Fruit fly (Drosophila melanogaster): ENCODE data around the gene ifc.
A peak's percentile ranks its signal among the peaks of the same experiment; 100 is the strongest.

The ifc gene

DNA sequence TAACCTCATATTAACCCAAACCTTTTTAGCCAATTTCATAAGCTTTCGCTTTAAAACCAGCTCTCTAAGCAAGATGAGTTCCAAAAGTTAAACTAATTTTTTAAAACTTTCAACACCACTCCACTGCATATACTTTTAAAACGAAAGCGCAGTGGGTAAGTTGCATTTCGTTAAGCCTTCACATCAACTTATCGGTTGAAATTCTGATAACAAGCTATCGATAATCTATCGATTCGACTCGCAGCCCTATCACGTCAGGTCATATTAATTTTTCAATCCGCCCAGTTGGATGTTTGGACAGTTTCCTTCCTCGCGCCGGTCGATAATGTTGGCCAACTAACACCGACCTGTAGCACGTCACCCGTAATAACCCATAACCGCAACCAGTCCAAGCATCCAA lies at the start of gene ifc (continued):
- no peak for TF ChIP-seq CG31441 (GFP tag; IDR thresholded peaks at IDR 0.05)
- peak; percentile 89 for TF ChIP-seq CG13894 (tag; optimal IDR thresholded peaks at IDR 0.05)
- TF ChIP-seq Eip74EF (GFP tag; optimal IDR thresholded peaks at IDR 0.05) = peak in 1 of 2 experiments; percentile 53
- no peak for TF ChIP-seq cg (GFP tag; optimal IDR thresholded peaks at IDR 0.05)
- peak; percentile 69 for TF ChIP-seq grau (tag; optimal IDR thresholded peaks at IDR 0.05)
- peak; percentile 93 for TF ChIP-seq Lhr (GFP tag; optimal IDR thresholded peaks at IDR 0.05)
- TF ChIP-seq fd3F (GFP tag; optimal IDR thresholded peaks at IDR 0.05) = peak; percentile 22
- peak; percentile 39 for TF ChIP-seq Bdp1 (GFP tag; optimal IDR thresholded peaks at IDR 0.05)
- TF ChIP-seq dimm (GFP tag; IDR thresholded peaks at IDR 0.05) = no peak
- TF ChIP-seq CkIIα-i1 (GFP tag; IDR thresholded peaks at IDR 0.05) = no peak
- peak; percentile 69 for TF ChIP-seq HmgD (GFP tag; optimal IDR thresholded peaks at IDR 0.05)
- TF ChIP-seq Hr3 (GFP tag; optimal IDR thresholded peaks at IDR 0.05) = peak; percentile 30
- peak; percentile 18 for TF ChIP-seq kah (GFP tag; optimal IDR thresholded peaks at IDR 0.05)
- TF ChIP-seq Antp (GFP tag; optimal IDR thresholded peaks at IDR 0.05) = peak; percentile 57
- no peak for TF ChIP-seq CG16779 (GFP tag; IDR thresholded peaks at IDR 0.05)
- TF ChIP-seq Mes4 (GFP tag; optimal IDR thresholded peaks at IDR 0.05) = peak; percentile 30
- TF ChIP-seq CG12155 (GFP tag; optimal IDR thresholded peaks at IDR 0.05) = peak; percentile 37
- no peak for TF ChIP-seq H2.0 (GFP tag; IDR thresholded peaks at IDR 0.05)
- peak; percentile 53 for TF ChIP-seq fu2 (GFP tag; optimal IDR thresholded peaks at IDR 0.05)
- no peak for TF ChIP-seq CG7745 (tag; optimal IDR thresholded peaks at IDR 0.05)
- peak; percentile 17 for TF ChIP-seq caup (GFP tag; optimal IDR thresholded peaks at IDR 0.05; ENCODE audit: severe bottlenecking)
- no peak for TF ChIP-seq ap (GFP tag; IDR thresholded peaks at IDR 0.05)
- peak; percentile 61 for TF ChIP-seq CG4617 (GFP tag; optimal IDR thresholded peaks at IDR 0.05; ENCODE audit: borderline replicate concordance)
- peak; percentile 90 for TF ChIP-seq sens (GFP tag)
- TF ChIP-seq CG7556 (GFP tag; optimal IDR thresholded peaks at IDR 0.05) = no peak
- peak; percentile 33 for TF ChIP-seq CG34376 (GFP tag; optimal IDR thresholded peaks at IDR 0.05)
- peak; percentile 83 for TF ChIP-seq BEAF-32 (GFP tag; optimal IDR thresholded peaks at IDR 0.05)
- TF ChIP-seq CG18599 (GFP tag; optimal IDR thresholded peaks at IDR 0.05) = peak; percentile 52
- peak; percentile 20 for TF ChIP-seq CTCF (GFP tag; optimal IDR thresholded peaks at IDR 0.05)
- TF ChIP-seq HLH4C (GFP tag; IDR thresholded peaks at IDR 0.05; ENCODE audit: partially characterized antibody) = no peak
- peak; percentile 20 for TF ChIP-seq CG10209 (GFP tag; optimal IDR thresholded peaks at IDR 0.05)
- TF ChIP-seq CG13287 (GFP tag; IDR thresholded peaks at IDR 0.05; ENCODE audit: partially characterized antibody) = no peak
- TF ChIP-seq Awh (GFP tag; IDR thresholded peaks at IDR 0.05) = no peak
- TF ChIP-seq CG9797 (GFP tag; optimal IDR thresholded peaks at IDR 0.05) = peak; percentile 94
- TF ChIP-seq lilli (GFP tag; optimal IDR thresholded peaks at IDR 0.05) = peak; percentile 76
- no peak for TF ChIP-seq ham (GFP tag; IDR thresholded peaks at IDR 0.05)
- no peak for TF ChIP-seq Hr39 (optimal IDR thresholded peaks at IDR 0.05)
- TF ChIP-seq Mad (GFP tag; optimal IDR thresholded peaks at IDR 0.05) = peak; percentile 51
- TF ChIP-seq CG10959 (GFP tag; IDR thresholded peaks at IDR 0.05) = no peak
- TF ChIP-seq B-H2 (GFP tag; optimal IDR thresholded peaks at IDR 0.05) = peak; percentile 76
- no peak for TF ChIP-seq eve (GFP tag; optimal IDR thresholded peaks at IDR 0.05)
- peak; percentile 1 for TF ChIP-seq en (GFP tag; optimal IDR thresholded peaks at IDR 0.05)
- TF ChIP-seq ttk (GFP tag; IDR thresholded peaks at IDR 0.05) = no peak
- peak; percentile 32 for TF ChIP-seq CG9609 (GFP tag; optimal IDR thresholded peaks at IDR 0.05)
- TF ChIP-seq slou (GFP tag; optimal IDR thresholded peaks at IDR 0.05) = peak; percentile 22
- peak in 2 of 3 experiments; percentile 29 to 99 for TF ChIP-seq lola (GFP tag; optimal IDR thresholded peaks at IDR 0.05)
- no peak for TF ChIP-seq CG7271 (tag; optimal IDR thresholded peaks at IDR 0.05)
- TF ChIP-seq tap (tag; optimal IDR thresholded peaks at IDR 0.05) = peak; percentile 38
- peak; percentile 9 for TF ChIP-seq pb (GFP tag; optimal IDR thresholded peaks at IDR 0.05)
- no peak for TF ChIP-seq pita (GFP tag; optimal IDR thresholded peaks at IDR 0.05)
- TF ChIP-seq CG2889 (GFP tag; IDR thresholded peaks at IDR 0.05) = no peak
- TF ChIP-seq CG31365 (tag; optimal IDR thresholded peaks at IDR 0.05) = peak; percentile 13

All from whole organism, embryonic.